Fruit fly (Drosophila melanogaster) whole organism, embryonic: ENCODE data around the gene CG2964.

ENCODE experiments used
- B-H1 ChIP-seq: fragments of 200-800 bp; sonication (Bioruptor generic); IDR thresholded peaks from 3 replicates; pipeline ENCODE4 v1.3.6; 2022; ENCODE audit warnings: missing biosample characterization, missing genetic modification characterization
- BEAF-32 ChIP-seq: fragments of 200-800 bp; sonication (Bioruptor generic); optimal IDR thresholded peaks from 3 replicates; lab custom pipeline; 2017; ENCODE audit warnings: missing biosample characterization, missing genetic modification characterization, mild to moderate bottlenecking, moderate library complexity, missing genetic modification reagents
- CG11504 ChIP-seq: fragments of 200-800 bp; sonication (Bioruptor generic); optimal IDR thresholded peaks from 3 replicates; lab custom pipeline; 2019; ENCODE audit warnings: missing biosample characterization, mild to moderate bottlenecking, missing genetic modification characterization, moderate library complexity
- CG9727 ChIP-seq: fragments of 200-800 bp; sonication (Bioruptor generic); optimal IDR thresholded peaks from 3 replicates; lab custom pipeline; 2017; ENCODE audit warnings: missing biosample characterization, mild to moderate bottlenecking, missing genetic modification characterization
- E2f2 ChIP-seq: fragments of 200-800 bp; sonication (Bioruptor generic); IDR thresholded peaks from 2 replicates; pipeline ENCODE4 v1.3.6; 2022; ENCODE audit warnings: missing biosample characterization, missing genetic modification characterization
- amos ChIP-seq: fragments of 200-800 bp; sonication (Bioruptor generic); IDR thresholded peaks from 2 replicates; pipeline ENCODE4 v1.3.6; 2022; ENCODE audit warnings: missing biosample characterization, missing genetic modification characterization; ENCODE audit not compliant: partially characterized antibody
- ci ChIP-seq: fragments of 200-800 bp; sonication (Bioruptor generic); IDR thresholded peaks from 3 replicates; pipeline ENCODE4 v1.3.6; 2022; ENCODE audit warnings: missing biosample characterization, missing genetic modification characterization
- row ChIP-seq: fragments of 200-800 bp; sonication (Bioruptor generic); IDR thresholded peaks from 3 replicates; pipeline ENCODE4 v1.3.6; 2022; ENCODE audit warnings: missing biosample characterization, missing genetic modification characterization
- ssp ChIP-seq: fragments of 200-800 bp; sonication (Bioruptor generic); IDR thresholded peaks from 2 replicates; pipeline ENCODE4 v1.3.6; 2022; ENCODE audit warnings: missing biosample characterization, missing genetic modification characterization
- stwl ChIP-seq: fragments of 200-800 bp; sonication (Bioruptor generic); optimal IDR thresholded peaks from 3 replicates; lab custom pipeline; 2018; ENCODE audit warnings: missing biosample characterization, mild to moderate bottlenecking, missing genetic modification characterization, moderate library complexity
- ttk ChIP-seq: fragments of 200-800 bp; sonication (Bioruptor generic); IDR thresholded peaks from 2 replicates; pipeline ENCODE4 v2.1.2; 2022; ENCODE audit warnings: missing biosample characterization, missing genetic modification characterization
- unpg ChIP-seq: fragments of 200-800 bp; sonication (Bioruptor generic); optimal IDR thresholded peaks from 3 replicates; lab custom pipeline; 2018; ENCODE audit warnings: missing biosample characterization, mild to moderate bottlenecking, missing genetic modification characterization, moderate library complexity
- wdn ChIP-seq: fragments of 200-800 bp; sonication (Bioruptor generic); IDR thresholded peaks from 2 replicates; pipeline ENCODE4 v1.3.6; 2022; ENCODE audit warnings: missing biosample characterization, missing genetic modification characterization

DNA sequence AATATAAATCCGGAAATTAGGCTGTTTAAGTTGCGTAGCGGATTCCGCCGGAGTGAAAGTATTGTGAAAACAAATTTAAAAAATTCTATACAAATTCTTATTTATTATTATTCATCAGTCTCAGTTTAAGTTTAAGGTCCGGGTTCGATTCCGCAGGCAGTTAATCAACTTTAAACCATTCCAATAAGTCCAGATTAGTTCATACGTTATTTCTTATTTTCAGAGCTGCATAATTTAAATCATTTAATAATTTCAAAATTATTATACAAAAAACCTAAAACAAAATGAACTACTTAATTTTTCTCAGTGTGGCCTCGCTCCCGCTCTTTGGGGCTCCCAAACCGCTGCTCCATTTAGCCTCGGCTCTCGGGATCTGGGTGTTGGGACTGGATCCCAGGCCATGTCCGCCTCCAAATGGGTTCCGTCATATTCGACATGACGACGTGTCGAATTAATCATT is 18.1 kb downstream of the CG2964 start:
- peak; percentile 88 for TF ChIP-seq unpg (GFP tag; lab: Kevin White, UChicago)
- TF ChIP-seq B-H1 (GFP tag; lab: Robert Waterston, UW): peak; percentile 57; the same call in 2 of the 3 replicates
- no peak for TF ChIP-seq amos
- TF ChIP-seq E2f2 (GFP tag; lab: Robert Waterston, UW): peak; percentile 55
- TF ChIP-seq wdn (GFP tag; lab: Robert Waterston, UW): no peak
- no peak for TF ChIP-seq stwl (tag; lab: Kevin White, UChicago)
- TF ChIP-seq row: peak; percentile 82
- TF ChIP-seq BEAF-32 (GFP tag; lab: Kevin White, UChicago): no peak
- TF ChIP-seq CG9727: peak; percentile 97
- TF ChIP-seq CG11504 (tag; lab: Kevin White, UChicago): peak; percentile 93
- peak; percentile 76 for TF ChIP-seq ci (GFP tag; lab: Robert Waterston, UW)
- TF ChIP-seq ssp: peak; percentile 65
- peak; percentile 57; the same call in 1 of the 2 replicates for TF ChIP-seq ttk (GFP tag; lab: Robert Waterston, UW)
